Worm (Caenorhabditis elegans) whole organism, early embryonic: Measurements from ENCODE around the gene mgl-3.

Experiments
- F13C5.2 ChIP-seq: sonication (generic microtip); optimal IDR thresholded peaks from 2 replicates; lab custom pipeline; 2017; ENCODE audit warnings: mild to moderate bottlenecking, missing genetic modification characterization, inconsistent platforms, missing compliant biosample characterization
- ama-1 ChIP-seq: fragments of 150-350 bp; optimal IDR thresholded peaks from 2 replicates; lab custom pipeline; 2014
- ceh-13 ChIP-seq: fragments of 200-800 bp; sonication (Bioruptor generic); optimal IDR thresholded peaks from 2 replicates; lab custom pipeline; 2018; ENCODE audit warnings: mild to moderate bottlenecking, missing genetic modification characterization, missing compliant biosample characterization
- ceh-36 ChIP-seq: sonication (generic microtip); optimal IDR thresholded peaks from 2 replicates; lab custom pipeline; 2016; ENCODE audit warnings: missing genetic modification characterization, inconsistent platforms, missing compliant biosample characterization
- flt-1 ChIP-seq: fragments of 200-800 bp; sonication (Bioruptor generic); IDR thresholded peaks from 2 replicates; pipeline ENCODE4 v1.3.6; 2022; ENCODE audit warnings: missing genetic modification characterization, missing compliant biosample characterization
- hmg-4 ChIP-seq: fragments of 200-800 bp; sonication (Bioruptor generic); optimal IDR thresholded peaks from 2 replicates; lab custom pipeline; 2018; ENCODE audit warnings: mild to moderate bottlenecking, missing genetic modification characterization, missing compliant biosample characterization
- hnd-1 ChIP-seq: sonication (generic microtip); optimal IDR thresholded peaks from 2 replicates; lab custom pipeline; 2016; ENCODE audit warnings: missing genetic modification characterization, missing compliant biosample characterization
- pes-1 ChIP-seq: fragments of 200-800 bp; sonication (Bioruptor generic); IDR thresholded peaks from 2 replicates; pipeline ENCODE4 v1.3.6; 2022; ENCODE audit warnings: missing genetic modification reagents, missing genetic modification characterization, missing compliant biosample characterization
- scrt-1 ChIP-seq: fragments of 200-800 bp; sonication (Bioruptor generic); IDR thresholded peaks from 2 replicates; pipeline ENCODE4 v1.3.6; 2022; ENCODE audit warnings: missing genetic modification characterization, missing compliant biosample characterization
- sea-1 ChIP-seq: fragments of 200-800 bp; sonication (Bioruptor generic); conservative IDR thresholded peaks from 2 replicates; pipeline ENCODE4 v1.3.6; 2022; ENCODE audit warnings: missing genetic modification characterization, missing compliant biosample characterization
- tbx-37 ChIP-seq: fragments of 200-800 bp; sonication (Bioruptor generic); conservative IDR thresholded peaks from 2 replicates; pipeline ENCODE4 v1.3.6; 2022; ENCODE audit warnings: missing genetic modification reagents, missing genetic modification characterization, missing compliant biosample characterization
- tra-4 ChIP-seq: sonication (generic microtip); optimal IDR thresholded peaks from 2 replicates; lab custom pipeline; 2017; ENCODE audit warnings: missing genetic modification characterization, missing compliant biosample characterization

DNA sequence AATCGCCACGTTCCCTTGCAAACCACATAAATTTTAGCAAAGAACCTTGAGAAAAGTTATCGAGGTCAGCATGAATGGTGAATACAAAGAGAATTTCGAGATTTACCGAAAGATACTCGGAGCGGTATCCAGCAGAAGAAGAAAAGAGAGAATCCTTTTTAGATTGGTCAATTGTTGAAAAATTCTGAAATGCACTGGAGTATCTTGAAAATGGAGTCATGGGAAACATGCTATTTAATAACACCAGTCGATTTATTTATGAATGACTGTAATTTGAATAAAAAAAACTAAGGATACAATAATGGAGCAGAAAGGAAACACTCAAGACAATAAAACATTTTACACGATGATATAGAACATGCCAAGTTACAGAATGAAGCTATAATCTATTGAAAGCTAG lies 48.9 kb upstream of the mgl-3 start:
- TF ChIP-seq ama-1 (lab: Kevin White, UChicago) (no peak), tbx-37 (GFP tag; lab: Robert Waterston, UW) (no peak), tra-4 (no peak), pes-1 (GFP tag; lab: Robert Waterston, UW) (no peak), flt-1 (GFP tag; lab: Robert Waterston, UW) (no peak), sea-1 (GFP tag; lab: Robert Waterston, UW) (no peak), F13C5.2 (tag; lab: Kevin White, UChicago) (no peak), hnd-1 (tag; lab: Kevin White, UChicago) (no peak), ceh-13 (no peak), scrt-1 (GFP tag; lab: Robert Waterston, UW) (no peak), ceh-36 (tag; lab: Kevin White, UChicago) (no peak), hmg-4 (GFP tag; lab: Kevin White, UChicago) (no peak)
